Worm (Caenorhabditis elegans) whole organism, young adult: ENCODE results near the gene F09B9.4.

Experiments
- B0019.2 ChIP-seq: fragments of 200-800 bp; sonication (Bioruptor generic); conservative IDR thresholded peaks from 2 replicates; pipeline ENCODE4 v1.3.6; 2022; ENCODE audit warnings: missing genetic modification reagents, missing genetic modification characterization, missing compliant biosample characterization
- B0035.1 ChIP-seq: sonication (generic microtip); optimal IDR thresholded peaks from 2 replicates; lab custom pipeline; 2016; ENCODE audit warnings: missing genetic modification characterization, mild to moderate bottlenecking, missing compliant biosample characterization, missing genotype, missing genetic modification reagents
- F52B5.7 ChIP-seq: sonication (generic microtip); optimal IDR thresholded peaks from 2 replicates; lab custom pipeline; 2016; ENCODE audit warnings: mild to moderate bottlenecking, missing genetic modification characterization, missing compliant biosample characterization
- K11D2.4 ChIP-seq: fragments of 200-800 bp; sonication (Bioruptor generic); IDR thresholded peaks from 2 replicates; pipeline ENCODE4 v1.3.6; 2022; ENCODE audit warnings: missing genetic modification reagents, missing genetic modification characterization, missing compliant biosample characterization
- K12H6.12 ChIP-seq: fragments of 200-800 bp; sonication (Bioruptor generic); optimal IDR thresholded peaks from 2 replicates; lab custom pipeline; 2018; ENCODE audit warnings: mild to moderate bottlenecking, missing genetic modification characterization, missing compliant biosample characterization
- T07F8.4 ChIP-seq: sonication (generic microtip); optimal IDR thresholded peaks from 2 replicates; lab custom pipeline; 2016; ENCODE audit warnings: mild to moderate bottlenecking, missing genetic modification characterization, moderate library complexity, missing compliant biosample characterization
- Y79H2A.3 ChIP-seq: fragments of 200-800 bp; sonication (Bioruptor generic); conservative IDR thresholded peaks from 2 replicates; pipeline ENCODE4 v1.3.6; 2022; ENCODE audit warnings: missing genetic modification reagents, missing genetic modification characterization, missing compliant biosample characterization
- Y95B8A.8 ChIP-seq: fragments of 200-800 bp; sonication (Bioruptor generic); IDR thresholded peaks from 2 replicates; pipeline ENCODE4 v1.3.6; 2022; ENCODE audit warnings: missing genetic modification reagents, missing genetic modification characterization, missing compliant biosample characterization
- ama-1 ChIP-seq, 3 experiments: fragments of 150-350 bp in 1 of 3; sonication (generic microtip) in 2 of 3; optimal IDR thresholded peaks; 2 replicates each; lab custom pipeline; 2014 to 2018; ENCODE audit warnings: missing biosample characterization in 2 of 3, missing genetic modification characterization in 2 of 3, missing genetic modification reagents in 2 of 3
- aptf-3 ChIP-seq: fragments of 200-800 bp; sonication (Bioruptor generic); IDR thresholded peaks from 2 replicates; pipeline ENCODE4 v1.3.6; 2022; ENCODE audit warnings: missing genetic modification characterization, missing compliant biosample characterization
- attf-3 ChIP-seq: fragments of 200-800 bp; sonication (Bioruptor generic); conservative IDR thresholded peaks from 2 replicates; pipeline ENCODE4 v1.3.6; 2022; ENCODE audit warnings: missing genetic modification reagents, missing genetic modification characterization, missing compliant biosample characterization
- attf-5 ChIP-seq: fragments of 200-800 bp; sonication (Bioruptor generic); optimal IDR thresholded peaks from 2 replicates; lab custom pipeline; 2018; ENCODE audit warnings: mild to moderate bottlenecking, missing genetic modification characterization, missing compliant biosample characterization
- bed-1 ChIP-seq: fragments of 200-800 bp; sonication (Bioruptor generic); IDR thresholded peaks from 2 replicates; pipeline ENCODE4 v1.3.6; 2022; ENCODE audit warnings: missing genetic modification reagents, missing genetic modification characterization, missing compliant biosample characterization
- chd-7 ChIP-seq: sonication (generic microtip); optimal IDR thresholded peaks from 2 replicates; lab custom pipeline; 2016; ENCODE audit warnings: mild to moderate bottlenecking, missing genetic modification characterization, moderate library complexity, missing compliant biosample characterization
- die-1 ChIP-seq: sonication (generic microtip); optimal IDR thresholded peaks from 2 replicates; lab custom pipeline; 2016; ENCODE audit warnings: missing genotype, mild to moderate bottlenecking, missing genetic modification characterization, missing compliant biosample characterization
- dox-1 ChIP-seq: fragments of 200-800 bp; sonication (Bioruptor generic); IDR thresholded peaks from 2 replicates; pipeline ENCODE4 v1.3.6; 2022; ENCODE audit warnings: missing genetic modification reagents, missing genetic modification characterization, missing compliant biosample characterization
- egl-18 ChIP-seq: fragments of 200-800 bp; sonication (Bioruptor generic); IDR thresholded peaks from 2 replicates; pipeline ENCODE4 v1.3.6; 2022; ENCODE audit warnings: missing genetic modification reagents, missing genetic modification characterization, missing compliant biosample characterization
- ekl-4 ChIP-seq: fragments of 200-800 bp; sonication (Bioruptor generic); IDR thresholded peaks from 2 replicates; pipeline ENCODE4 v1.3.6; 2022; ENCODE audit warnings: missing genetic modification reagents, missing genetic modification characterization, missing compliant biosample characterization
- ets-4 ChIP-seq: fragments of 200-800 bp; sonication (Bioruptor generic); optimal IDR thresholded peaks from 2 replicates; lab custom pipeline; 2018; ENCODE audit warnings: mild to moderate bottlenecking, missing genetic modification characterization, missing compliant biosample characterization
- fkh-3 ChIP-seq: sonication (generic microtip); optimal IDR thresholded peaks from 2 replicates; lab custom pipeline; 2016; ENCODE audit warnings: mild to moderate bottlenecking, missing genetic modification characterization, missing compliant biosample characterization
- him-1 ChIP-seq: sonication (generic microtip); optimal IDR thresholded peaks from 2 replicates; lab custom pipeline; 2016; ENCODE audit warnings: missing genotype, missing genetic modification reagents, missing genetic modification characterization, missing compliant biosample characterization
- hmg-1.2 ChIP-seq: fragments of 200-800 bp; sonication (Bioruptor generic); IDR thresholded peaks from 2 replicates; pipeline ENCODE4 v1.3.6; 2022; ENCODE audit warnings: missing genetic modification reagents, missing genetic modification characterization, missing compliant biosample characterization
- hsf-1 ChIP-seq: fragments of 200-800 bp; sonication (Bioruptor generic); IDR thresholded peaks from 2 replicates; pipeline ENCODE4 v1.3.6; 2022; ENCODE audit warnings: missing genetic modification reagents, missing genetic modification characterization, missing compliant biosample characterization
- lin-26 ChIP-seq: fragments of 200-800 bp; sonication (Bioruptor generic); IDR thresholded peaks from 2 replicates; pipeline ENCODE4 v1.3.6; 2022; ENCODE audit warnings: missing genetic modification reagents, missing genetic modification characterization, missing compliant biosample characterization
- lin-35 ChIP-seq, 3 experiments: fragments of 150-350 bp in 2 of 3; sonication (generic microtip) in 1 of 3; optimal IDR thresholded peaks; 2 replicates each; lab custom pipeline; 2014 to 2018; ENCODE audit warnings: missing biosample characterization in 3 of 3, missing genetic modification characterization in 3 of 3, missing genetic modification reagents in 3 of 3
- lin-40 ChIP-seq: sonication (generic microtip); optimal IDR thresholded peaks from 2 replicates; lab custom pipeline; 2016; ENCODE audit warnings: missing genetic modification characterization, mild to moderate bottlenecking, missing compliant biosample characterization, missing genotype, missing genetic modification reagents
- lin-54 ChIP-seq: fragments of 200-800 bp; sonication (Bioruptor generic); optimal IDR thresholded peaks from 2 replicates; lab custom pipeline; 2018; ENCODE audit warnings: mild to moderate bottlenecking, missing genetic modification characterization, missing compliant biosample characterization
- lsl-1 ChIP-seq: fragments of 200-800 bp; sonication (Bioruptor generic); optimal IDR thresholded peaks from 2 replicates; lab custom pipeline; 2018; ENCODE audit warnings: mild to moderate bottlenecking, missing genetic modification characterization, moderate library complexity, missing compliant biosample characterization
- madf-8 ChIP-seq: fragments of 200-800 bp; sonication (Bioruptor generic); conservative IDR thresholded peaks from 2 replicates; pipeline ENCODE4 v1.3.6; 2022; ENCODE audit warnings: missing genetic modification reagents, missing genetic modification characterization, missing compliant biosample characterization
- mcd-1 ChIP-seq: fragments of 200-800 bp; sonication (Bioruptor generic); IDR thresholded peaks from 2 replicates; pipeline ENCODE4 v1.3.6; 2022; ENCODE audit warnings: missing genetic modification reagents, missing genetic modification characterization, missing compliant biosample characterization
- mel-28 ChIP-seq: sonication (generic microtip); optimal IDR thresholded peaks from 2 replicates; lab custom pipeline; 2016; ENCODE audit warnings: borderline replicate concordance, mild to moderate bottlenecking, missing genetic modification characterization, missing compliant biosample characterization
- nfyb-1 ChIP-seq: fragments of 200-800 bp; sonication (Bioruptor generic); IDR thresholded peaks from 2 replicates; pipeline ENCODE4 v1.3.6; 2022; ENCODE audit warnings: missing genetic modification reagents, missing genetic modification characterization, missing compliant biosample characterization
- nhr-80 ChIP-seq: sonication (generic microtip); optimal IDR thresholded peaks from 2 replicates; lab custom pipeline; 2016; ENCODE audit warnings: missing genetic modification characterization, missing compliant biosample characterization
- pbrm-1 ChIP-seq: fragments of 200-800 bp; sonication (Bioruptor generic); IDR thresholded peaks from 2 replicates; pipeline ENCODE4 v1.3.6; 2022; ENCODE audit warnings: missing genetic modification reagents, missing genetic modification characterization, missing compliant biosample characterization
- rec-8 ChIP-seq, 2 experiments: sonication (generic microtip); optimal IDR thresholded peaks; 2 replicates each; lab custom pipeline; 2016; ENCODE audit warnings: mild to moderate bottlenecking in 2 of 2, missing genetic modification characterization in 2 of 2, missing genetic modification reagents in 2 of 2, missing genotype in 2 of 2, missing biosample characterization in 1 of 2, missing compliant biosample characterization in 1 of 2, moderate library complexity in 1 of 2
- snpc-1.1 ChIP-seq: sonication (generic microtip); optimal IDR thresholded peaks from 2 replicates; lab custom pipeline; 2017; ENCODE audit warnings: missing genetic modification characterization, mild to moderate bottlenecking, missing compliant biosample characterization, antibody characterized with exemption, moderate library complexity, missing genotype, missing genetic modification reagents; ENCODE audit not compliant: insufficient read depth
- snpc-4 ChIP-seq, 5 experiments: fragments of 150-350 bp in 1 of 5; sonication (generic microtip) in 4 of 5; optimal IDR thresholded peaks; 2 replicates each; lab custom pipeline; 2014 to 2018; ENCODE audit warnings: missing genetic modification characterization in 5 of 5, missing biosample characterization in 3 of 5, antibody characterized with exemption in 2 of 5, mild to moderate bottlenecking in 2 of 5, missing compliant biosample characterization in 2 of 5, missing genotype in 2 of 5, moderate library complexity in 2 of 5, missing genetic modification reagents in 1 of 5
- somi-1 ChIP-seq: fragments of 200-800 bp; sonication (Bioruptor generic); optimal IDR thresholded peaks from 2 replicates; lab custom pipeline; 2018; ENCODE audit warnings: mild to moderate bottlenecking, missing genetic modification characterization, missing compliant biosample characterization
- tbp1 ChIP-seq: fragments of 200-800 bp; sonication (Bioruptor generic); optimal IDR thresholded peaks from 2 replicates; lab custom pipeline; 2018; ENCODE audit warnings: mild to moderate bottlenecking, missing genetic modification characterization, missing compliant biosample characterization
- tbx-9 ChIP-seq: sonication (generic microtip); optimal IDR thresholded peaks from 2 replicates; lab custom pipeline; 2016; ENCODE audit warnings: borderline replicate concordance, missing genetic modification characterization, inconsistent platforms, missing compliant biosample characterization
- unc-130 ChIP-seq: sonication (generic microtip); optimal IDR thresholded peaks from 2 replicates; lab custom pipeline; 2016; ENCODE audit warnings: missing genetic modification reagents, missing genetic modification characterization, missing compliant biosample characterization
- xnd-1 ChIP-seq: sonication (generic microtip); optimal IDR thresholded peaks from 2 replicates; lab custom pipeline; 2016; ENCODE audit warnings: missing genotype, missing genetic modification reagents, missing genetic modification characterization, missing compliant biosample characterization
- zfh-2 ChIP-seq: fragments of 200-800 bp; sonication (Bioruptor generic); conservative IDR thresholded peaks from 2 replicates; pipeline ENCODE4 v1.3.6; 2022; ENCODE audit warnings: missing genetic modification reagents, missing genetic modification characterization, missing compliant biosample characterization
- zim-3 ChIP-seq: sonication (generic microtip); optimal IDR thresholded peaks from 2 replicates; lab custom pipeline; 2017; ENCODE audit warnings: mild to moderate bottlenecking, missing genetic modification characterization, moderate library complexity, missing compliant biosample characterization
- ztf-18 ChIP-seq: sonication (generic microtip); optimal IDR thresholded peaks from 2 replicates; lab custom pipeline; 2016; ENCODE audit warnings: missing genotype, mild to moderate bottlenecking, missing genetic modification characterization, missing compliant biosample characterization

F09B9.4 gene

ce11 chrX:10184708-10185107 is 24.3 kb downstream of the F09B9.4 start:
- TF ChIP-seq dox-1 (GFP tag; lab: Robert Waterston, UW) (no peak), F52B5.7 (tag; lab: Kevin White, UChicago) (no peak), fkh-3 (tag; lab: Kevin White, UChicago) (no peak), egl-18 (GFP tag; lab: Robert Waterston, UW) (no peak), him-1 (tag; lab: Kevin White, UChicago) (no peak), mel-28 (no peak), attf-5 (GFP tag; lab: Kevin White, UChicago) (no peak), chd-7 (tag; lab: Kevin White, UChicago) (no peak), xnd-1 (no peak), zim-3 (tag; lab: Kevin White, UChicago) (no peak), rec-8 (tag; optimal IDR thresholded peaks at IDR 0.05; lab: Kevin White, UChicago) (no peak)
- TF ChIP-seq, all 124 proteins: peak for 0

- TF ChIP-seq lin-40 (peak; percentile 85), die-1 (tag; lab: Kevin White, UChicago) (no peak), hsf-1 (no peak), madf-8 (GFP tag; lab: Robert Waterston, UW) (no peak), ets-4 (peak; percentile 60), attf-5 (GFP tag; lab: Kevin White, UChicago) (peak; percentile 59), K11D2.4 (GFP tag; lab: Robert Waterston, UW) (peak; percentile 68), tbp1 (GFP tag; lab: Kevin White, UChicago) (peak; percentile 42), lin-35 (GFP tag; optimal IDR thresholded peaks at IDR 0.05; lab: Kevin White, UChicago) (peak in 1 of 3 experiments; percentile 71), lin-26 (peak; percentile 62; the same call in 1 of the 2 replicates), T07F8.4 (tag; lab: Kevin White, UChicago) (peak; percentile 15), B0035.1 (tag; lab: Kevin White, UChicago) (no peak), attf-3 (GFP tag; lab: Robert Waterston, UW) (no peak), bed-1 (GFP tag; lab: Robert Waterston, UW) (no peak), K12H6.12 (tag; lab: Kevin White, UChicago) (peak; percentile 88), tbx-9 (tag; lab: Kevin White, UChicago) (no peak), chd-7 (tag; lab: Kevin White, UChicago) (peak; percentile 44), hmg-1.2 (GFP tag; lab: Robert Waterston, UW) (peak; percentile 60), zim-3 (tag; lab: Kevin White, UChicago) (peak; percentile 23), unc-130 (no peak), Y79H2A.3 (GFP tag; lab: Robert Waterston, UW) (no peak), snpc-4 (GFP tag; optimal IDR thresholded peaks at IDR 0.05; lab: Kevin White, UChicago) (peak; percentile 31), snpc-4 (tag; optimal IDR thresholded peaks at IDR 0.05; lab: Kevin White, UChicago) (peak in 3 of 4 experiments; percentile 8 to 53 (median 48)), somi-1 (peak; percentile 34), lin-54 (peak; percentile 14), lsl-1 (GFP tag; lab: Kevin White, UChicago) (no peak), pbrm-1 (GFP tag; lab: Robert Waterston, UW) (peak; percentile 49; the same call in 1 of the 2 replicates), Y95B8A.8 (GFP tag; lab: Robert Waterston, UW) (no peak), nhr-80 (tag; lab: Kevin White, UChicago) (peak; percentile 83), nfyb-1 (GFP tag; lab: Robert Waterston, UW) (0 out of 2 replicates have a peak, but pooled peaks have one; percentile 48), snpc-1.1 (no peak), ekl-4 (0 out of 2 replicates have a peak, but pooled peaks have one; percentile 13), aptf-3 (GFP tag; lab: Robert Waterston, UW) (no peak), B0019.2 (GFP tag; lab: Robert Waterston, UW) (no peak), mcd-1 (GFP tag; lab: Robert Waterston, UW) (peak; percentile 63), ama-1 (optimal IDR thresholded peaks at IDR 0.05; lab: Kevin White, UChicago) (peak; percentile 10), ama-1 (GFP tag; optimal IDR thresholded peaks at IDR 0.05; lab: Kevin White, UChicago) (no peak), ztf-18 (tag; lab: Kevin White, UChicago) (peak; percentile 44), zfh-2 (peak; percentile 98)
Measured at ce11 chrX:10188493-10188895, 28.1 kb downstream of the F09B9.4 start.
